Fruit fly (Drosophila melanogaster) whole organism, embryonic: ENCODE measurements around the gene CG33702.

ENCODE experiments used
- Asciz ChIP-seq: fragments of 200-800 bp; sonication (Bioruptor generic); optimal IDR thresholded peaks from 2 replicates; lab custom pipeline; 2017; ENCODE audit warnings: missing biosample characterization, mild to moderate bottlenecking, missing genetic modification characterization, missing genetic modification reagents
- Atf3 ChIP-seq: fragments of 200-800 bp; sonication (Bioruptor generic); optimal IDR thresholded peaks from 3 replicates; lab custom pipeline; 2016; ENCODE audit warnings: missing biosample characterization, missing genetic modification characterization
- Bgb ChIP-seq: fragments of 200-800 bp; sonication (Bioruptor generic); IDR thresholded peaks from 2 replicates; pipeline ENCODE4 v1.3.6; 2022; ENCODE audit warnings: missing biosample characterization, missing genetic modification characterization; ENCODE audit not compliant: partially characterized antibody
- CG1024 ChIP-seq: fragments of 200-800 bp; sonication (Bioruptor generic); IDR thresholded peaks from 2 replicates; pipeline ENCODE4 v1.3.6; 2022; ENCODE audit warnings: missing biosample characterization, missing genetic modification characterization
- CG10565 ChIP-seq: fragments of 200-800 bp; sonication (Bioruptor generic); optimal IDR thresholded peaks from 3 replicates; lab custom pipeline; 2016; ENCODE audit warnings: missing biosample characterization, mild to moderate bottlenecking, missing genetic modification characterization
- CG10979 ChIP-seq: fragments of 200-800 bp; sonication (Bioruptor generic); optimal IDR thresholded peaks from 2 replicates; lab custom pipeline; 2018; ENCODE audit warnings: missing biosample characterization, mild to moderate bottlenecking, missing genetic modification characterization, moderate library complexity
- CG11560 ChIP-seq: fragments of 200-800 bp; sonication (Bioruptor generic); IDR thresholded peaks from 3 replicates; pipeline ENCODE4 v1.3.6; 2022; ENCODE audit warnings: missing biosample characterization, missing genetic modification characterization
- CG11695 ChIP-seq: fragments of 200-800 bp; sonication (Bioruptor generic); IDR thresholded peaks from 3 replicates; pipeline ENCODE4 v1.3.6; 2022; ENCODE audit warnings: missing biosample characterization, missing genetic modification characterization
- CG11723 ChIP-seq: fragments of 200-800 bp; sonication (Bioruptor generic); optimal IDR thresholded peaks from 2 replicates; lab custom pipeline; 2017; ENCODE audit warnings: missing biosample characterization, mild to moderate bottlenecking, missing genetic modification characterization
- CG13123 ChIP-seq: fragments of 200-800 bp; sonication (Bioruptor generic); optimal IDR thresholded peaks from 2 replicates; lab custom pipeline; 2016; ENCODE audit warnings: missing biosample characterization, missing genetic modification characterization
- CG13287 ChIP-seq: fragments of 200-800 bp; sonication (Bioruptor generic); IDR thresholded peaks from 2 replicates; pipeline ENCODE4 v1.3.6; 2022; ENCODE audit warnings: missing biosample characterization, missing genetic modification characterization; ENCODE audit not compliant: partially characterized antibody
- CG13775 ChIP-seq: fragments of 200-800 bp; sonication (Bioruptor generic); optimal IDR thresholded peaks from 3 replicates; lab custom pipeline; 2017; ENCODE audit warnings: missing biosample characterization, mild to moderate bottlenecking, missing genetic modification characterization
- CG15479 ChIP-seq: fragments of 200-800 bp; sonication (Bioruptor generic); optimal IDR thresholded peaks from 3 replicates; lab custom pipeline; 2019; ENCODE audit warnings: missing biosample characterization, mild to moderate bottlenecking, missing genetic modification characterization, moderate library complexity
- CG1602 ChIP-seq: fragments of 200-800 bp; sonication (Bioruptor generic); optimal IDR thresholded peaks from 3 replicates; lab custom pipeline; 2016; ENCODE audit warnings: missing biosample characterization, missing genetic modification characterization
- CG17568 ChIP-seq: fragments of 200-800 bp; sonication (Bioruptor generic); optimal IDR thresholded peaks from 2 replicates; lab custom pipeline; 2018; ENCODE audit warnings: missing biosample characterization, mild to moderate bottlenecking, missing genetic modification characterization, moderate library complexity
- CG17829 ChIP-seq: fragments of 200-800 bp; optimal IDR thresholded peaks from 2 replicates; lab custom pipeline; 2019; ENCODE audit warnings: missing biosample characterization, mild to moderate bottlenecking, missing genetic modification characterization, moderate library complexity
- CG18764 ChIP-seq: fragments of 200-800 bp; sonication (Bioruptor generic); optimal IDR thresholded peaks from 3 replicates; lab custom pipeline; 2016; ENCODE audit warnings: missing biosample characterization, missing genetic modification characterization
- CG2116 ChIP-seq: fragments of 200-800 bp; sonication (Bioruptor generic); optimal IDR thresholded peaks from 3 replicates; lab custom pipeline; 2018; ENCODE audit warnings: missing biosample characterization, mild to moderate bottlenecking, missing genetic modification characterization
- CG2875 ChIP-seq: fragments of 200-800 bp; sonication (Bioruptor generic); optimal IDR thresholded peaks from 2 replicates; lab custom pipeline; 2017; ENCODE audit warnings: missing biosample characterization, mild to moderate bottlenecking, missing genetic modification characterization, missing genetic modification reagents
- CG2889 ChIP-seq: fragments of 200-800 bp; sonication (Bioruptor generic); IDR thresholded peaks from 3 replicates; pipeline ENCODE4 v1.3.6; 2022; ENCODE audit warnings: missing biosample characterization, missing genetic modification characterization
- CG3065 ChIP-seq: fragments of 200-800 bp; sonication (Bioruptor generic); optimal IDR thresholded peaks from 2 replicates; lab custom pipeline; 2016; ENCODE audit warnings: missing biosample characterization, missing genetic modification characterization
- CG31441 ChIP-seq: fragments of 200-800 bp; sonication (Bioruptor generic); IDR thresholded peaks from 2 replicates; pipeline ENCODE4 v1.3.6; 2022; ENCODE audit warnings: missing biosample characterization, missing genetic modification characterization
- CG4328 ChIP-seq: fragments of 200-800 bp; sonication (Bioruptor generic); optimal IDR thresholded peaks from 3 replicates; lab custom pipeline; 2017; ENCODE audit warnings: missing biosample characterization, missing genetic modification reagents, missing genetic modification characterization
- CG7745 ChIP-seq: fragments of 200-800 bp; sonication (Bioruptor generic); optimal IDR thresholded peaks from 2 replicates; lab custom pipeline; 2018; ENCODE audit warnings: missing biosample characterization, mild to moderate bottlenecking, missing genetic modification characterization, moderate library complexity
- CG8281 ChIP-seq: fragments of 200-800 bp; sonication (Bioruptor generic); optimal IDR thresholded peaks from 2 replicates; lab custom pipeline; 2018; ENCODE audit warnings: missing biosample characterization, mild to moderate bottlenecking, missing genetic modification characterization, moderate library complexity
- CG8359 ChIP-seq: fragments of 200-800 bp; sonication (Bioruptor generic); optimal IDR thresholded peaks from 2 replicates; lab custom pipeline; 2017; ENCODE audit warnings: missing biosample characterization, mild to moderate bottlenecking, missing genetic modification characterization, borderline replicate concordance
- CG8478 ChIP-seq: fragments of >200 bp; optimal IDR thresholded peaks from 2 replicates; lab custom pipeline; 2018
- Dip2 ChIP-seq: fragments of 200-800 bp; sonication (Bioruptor generic); IDR thresholded peaks from 2 replicates; pipeline ENCODE4 v1.3.6; 2022; ENCODE audit warnings: missing biosample characterization, missing genetic modification characterization
- Dll ChIP-seq: fragments of 200-800 bp; sonication (Bioruptor generic); IDR thresholded peaks from 4 replicates; pipeline ENCODE4 v1.3.6; 2022; ENCODE audit warnings: missing biosample characterization, missing genetic modification characterization; ENCODE audit not compliant: partially characterized antibody
- HLH4C ChIP-seq: fragments of 200-800 bp; sonication (Bioruptor generic); IDR thresholded peaks from 3 replicates; pipeline ENCODE4 v1.3.6; 2022; ENCODE audit warnings: missing biosample characterization, missing genetic modification characterization; ENCODE audit not compliant: partially characterized antibody
- Rfx ChIP-seq: fragments of 200-800 bp; sonication (Bioruptor generic); IDR thresholded peaks from 2 replicates; pipeline ENCODE4 v1.3.6; 2022; ENCODE audit warnings: missing biosample characterization, missing genetic modification characterization
- Sox100B ChIP-seq: fragments of 200-800 bp; sonication (Bioruptor generic); optimal IDR thresholded peaks from 3 replicates; lab custom pipeline; 2018; ENCODE audit warnings: missing biosample characterization, mild to moderate bottlenecking, missing genetic modification characterization
- Vsx1 ChIP-seq: fragments of 200-800 bp; sonication (Bioruptor generic); optimal IDR thresholded peaks from 2 replicates; lab custom pipeline; 2017; ENCODE audit warnings: missing biosample characterization, mild to moderate bottlenecking, missing genetic modification characterization, missing genetic modification reagents
- chif ChIP-seq, 2 experiments: fragments of 200-800 bp; sonication (Bioruptor generic); optimal IDR thresholded peaks; 3 replicates each; lab custom pipeline; 2016; ENCODE audit warnings: missing biosample characterization in 2 of 2, missing genetic modification characterization in 2 of 2
- dimm ChIP-seq: fragments of 200-800 bp; sonication (Bioruptor generic); IDR thresholded peaks from 2 replicates; pipeline ENCODE4 v1.3.6; 2022; ENCODE audit warnings: missing biosample characterization, missing genetic modification characterization
- emc ChIP-seq: fragments of 200-800 bp; sonication (Bioruptor generic); optimal IDR thresholded peaks from 2 replicates; lab custom pipeline; 2016; ENCODE audit warnings: missing biosample characterization, missing genetic modification characterization
- ems ChIP-seq: fragments of 200-800 bp; sonication (Bioruptor generic); optimal IDR thresholded peaks from 3 replicates; lab custom pipeline; 2016; ENCODE audit warnings: missing biosample characterization, missing genetic modification characterization
- eve ChIP-seq, 2 experiments: fragments of >200 bp; optimal IDR thresholded peaks; 2 replicates each; lab custom pipeline; 2017; ENCODE audit warnings: missing biosample characterization in 2 of 2, missing genetic modification characterization in 2 of 2
- fd3F ChIP-seq: fragments of 200-800 bp; sonication (Bioruptor generic); optimal IDR thresholded peaks from 2 replicates; lab custom pipeline; 2018; ENCODE audit warnings: missing biosample characterization, mild to moderate bottlenecking, missing genetic modification characterization, moderate library complexity
- ftz-f1 ChIP-seq: fragments of 200-800 bp; sonication (Bioruptor generic); optimal IDR thresholded peaks from 2 replicates; lab custom pipeline; 2016; ENCODE audit warnings: missing biosample characterization, missing genetic modification characterization
- fu2 ChIP-seq: fragments of 200-800 bp; sonication (Bioruptor generic); optimal IDR thresholded peaks from 2 replicates; lab custom pipeline; 2016; ENCODE audit warnings: missing biosample characterization, missing genetic modification characterization
- gsb ChIP-seq: fragments of 200-800 bp; sonication (Bioruptor generic); IDR thresholded peaks from 2 replicates; pipeline ENCODE4 v1.3.6; 2022; ENCODE audit warnings: missing biosample characterization, missing genetic modification characterization
- ind ChIP-seq: fragments of 200-800 bp; sonication (Bioruptor generic); optimal IDR thresholded peaks from 3 replicates; lab custom pipeline; 2016; ENCODE audit warnings: missing biosample characterization, missing genetic modification characterization
- kah ChIP-seq: fragments of 200-800 bp; sonication (Bioruptor generic); optimal IDR thresholded peaks from 2 replicates; lab custom pipeline; 2018; ENCODE audit warnings: missing biosample characterization, mild to moderate bottlenecking, missing genetic modification characterization
- ken ChIP-seq: fragments of 200-800 bp; sonication (Bioruptor generic); IDR thresholded peaks from 3 replicates; pipeline ENCODE4 v1.3.6; 2022; ENCODE audit warnings: missing biosample characterization, missing genetic modification characterization
- run ChIP-seq: fragments of 200-800 bp; sonication (Bioruptor generic); optimal IDR thresholded peaks from 3 replicates; lab custom pipeline; 2018; ENCODE audit warnings: missing biosample characterization, mild to moderate bottlenecking, missing genetic modification characterization
- sens ChIP-seq: fragments of 200-800 bp; sonication (Bioruptor generic); peaks from one replicate; lab custom pipeline; 2016; ENCODE audit warnings: missing biosample characterization, missing genetic modification characterization
- sisA ChIP-seq: fragments of 200-800 bp; sonication (Bioruptor generic); IDR thresholded peaks from 2 replicates; pipeline ENCODE4 v1.3.6; 2022; ENCODE audit warnings: missing biosample characterization, missing genetic modification characterization
- tna ChIP-seq: fragments of 200-800 bp; sonication (Bioruptor generic); IDR thresholded peaks from 2 replicates; pipeline ENCODE4 v1.3.6; 2022; ENCODE audit warnings: missing biosample characterization, missing genetic modification characterization; ENCODE audit not compliant: partially characterized antibody
- tup ChIP-seq: fragments of 200-800 bp; sonication (Bioruptor generic); optimal IDR thresholded peaks from 2 replicates; lab custom pipeline; 2016; ENCODE audit warnings: missing biosample characterization, mild to moderate bottlenecking, missing genetic modification characterization, moderate library complexity
- unc-4 ChIP-seq: fragments of 200-800 bp; sonication (Bioruptor generic); IDR thresholded peaks from 2 replicates; pipeline ENCODE4 v1.3.6; 2022; ENCODE audit warnings: missing biosample characterization, missing genetic modification characterization; ENCODE audit not compliant: partially characterized antibody

The CG33702 gene

dm6 chr3L:9468261-9468890 is 44.8 kb downstream of the CG33702 start (continued):
- TF ChIP-seq CG4328 (GFP tag; lab: Kevin White, UChicago) = no peak
- TF ChIP-seq CG18764 = no peak
- TF ChIP-seq CG8359 = no peak
- TF ChIP-seq HLH4C = no peak
- TF ChIP-seq fd3F = no peak
- TF ChIP-seq sens (GFP tag; lab: Kevin White, UChicago) = peak; percentile 82
- no peak for TF ChIP-seq dimm
- peak; percentile 63; the same call in 1 of the 2 replicates for TF ChIP-seq CG31441 (GFP tag; lab: Robert Waterston, UW)
- no peak for TF ChIP-seq CG8478 (lab: Kevin White, UChicago)
- TF ChIP-seq unc-4 (GFP tag; lab: Robert Waterston, UW) = no peak
- no peak for TF ChIP-seq CG2875 (GFP tag; lab: Kevin White, UChicago)
- TF ChIP-seq Atf3 (GFP tag; lab: Kevin White, UChicago) = no peak
- no peak for TF ChIP-seq Rfx
- TF ChIP-seq CG1602 (GFP tag; lab: Kevin White, UChicago) = no peak
- TF ChIP-seq Dll (GFP tag; lab: Robert Waterston, UW) = no peak
- no peak for TF ChIP-seq eve (GFP tag; optimal IDR thresholded peaks at IDR 0.05; lab: Kevin White, UChicago)
- TF ChIP-seq CG13123 = no peak
- peak in 1 of 2 experiments; percentile 9 for TF ChIP-seq chif (GFP tag; optimal IDR thresholded peaks at IDR 0.05; lab: Kevin White, UChicago)
- TF ChIP-seq Vsx1 (GFP tag; lab: Kevin White, UChicago) = peak; percentile 14
- no peak for TF ChIP-seq tup
- TF ChIP-seq CG13287 (GFP tag; lab: Robert Waterston, UW) = no peak
- no peak for TF ChIP-seq CG17829
- no peak for TF ChIP-seq gsb (GFP tag; lab: Robert Waterston, UW)
- no peak for TF ChIP-seq CG11560 (tag; lab: Robert Waterston, UW)
- no peak for TF ChIP-seq ftz-f1 (GFP tag; lab: Kevin White, UChicago)
- TF ChIP-seq Bgb (GFP tag; lab: Robert Waterston, UW) = no peak
- TF ChIP-seq CG7745 (tag; lab: Kevin White, UChicago) = no peak
- no peak for TF ChIP-seq fu2 (GFP tag; lab: Kevin White, UChicago)
- TF ChIP-seq run (tag; lab: Kevin White, UChicago) = no peak
- TF ChIP-seq ken (GFP tag; lab: Robert Waterston, UW) = no peak
- peak; percentile 42 for TF ChIP-seq CG10979 (tag; lab: Kevin White, UChicago)
- TF ChIP-seq CG10565 (GFP tag; lab: Kevin White, UChicago) = no peak
- TF ChIP-seq CG8281 (tag; lab: Kevin White, UChicago) = no peak
- TF ChIP-seq ems (GFP tag; lab: Kevin White, UChicago) = no peak
- no peak for TF ChIP-seq sisA (GFP tag; lab: Robert Waterston, UW)
- peak; percentile 26 for TF ChIP-seq CG13775 (GFP tag; lab: Kevin White, UChicago)
- no peak for TF ChIP-seq CG15479 (GFP tag; lab: Kevin White, UChicago)
- peak; percentile 64 for TF ChIP-seq Sox100B (GFP tag; lab: Kevin White, UChicago)
- TF ChIP-seq CG2889 (GFP tag; lab: Robert Waterston, UW) = no peak
- TF ChIP-seq Asciz (GFP tag; lab: Kevin White, UChicago) = no peak
- no peak for TF ChIP-seq emc (GFP tag; lab: Kevin White, UChicago)
- TF ChIP-seq CG2116 = no peak
- TF ChIP-seq ind = peak; percentile 34
- TF ChIP-seq Dip2 (GFP tag; lab: Robert Waterston, UW) = no peak
- no peak for TF ChIP-seq CG17568 (GFP tag; lab: Kevin White, UChicago)
- TF ChIP-seq tna = no peak
- no peak for TF ChIP-seq kah
- TF ChIP-seq CG11723 = peak; percentile 31
- TF ChIP-seq CG1024 (GFP tag; lab: Robert Waterston, UW) = no peak
- TF ChIP-seq CG11695 (GFP tag; lab: Robert Waterston, UW) = no peak
- no peak for TF ChIP-seq CG3065 (GFP tag; lab: Kevin White, UChicago)
